Worm (Caenorhabditis elegans): Measurements from ENCODE around the gene K02A2.5.

DNA sequence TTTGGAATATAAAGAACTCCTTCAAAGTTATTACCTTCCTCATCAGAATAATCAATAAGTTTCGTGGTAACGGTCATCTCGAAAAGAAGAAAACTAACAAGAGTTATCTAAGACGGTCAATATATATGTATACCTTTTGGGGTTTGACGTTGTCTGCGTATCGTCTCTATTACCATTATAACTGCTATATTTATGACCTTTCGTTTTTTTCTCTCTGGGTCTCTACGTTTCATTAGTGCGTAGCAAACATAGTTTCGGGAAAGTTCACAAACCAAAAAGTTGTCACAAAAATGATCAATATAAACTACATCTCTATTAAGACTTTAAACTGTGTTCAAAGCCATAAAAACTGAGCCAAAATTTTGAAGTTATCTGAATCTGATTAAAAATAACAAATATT lies 45.4 kb upstream of the K02A2.5 start, which contains the start of gene D1022.4:
- no peak for TF ChIP-seq med-1 (GFP tag; optimal IDR thresholded peaks at IDR 0.05; ENCODE audit: insufficient read depth)
- TF ChIP-seq ztf-29 (GFP tag; IDR thresholded peaks at IDR 0.05), result no peak
- TF ChIP-seq flt-1 (GFP tag; IDR thresholded peaks at IDR 0.05), result no peak

All from whole organism, midembryonic.